Worm (Caenorhabditis elegans): ENCODE data around the gene ced-6.

DNA sequence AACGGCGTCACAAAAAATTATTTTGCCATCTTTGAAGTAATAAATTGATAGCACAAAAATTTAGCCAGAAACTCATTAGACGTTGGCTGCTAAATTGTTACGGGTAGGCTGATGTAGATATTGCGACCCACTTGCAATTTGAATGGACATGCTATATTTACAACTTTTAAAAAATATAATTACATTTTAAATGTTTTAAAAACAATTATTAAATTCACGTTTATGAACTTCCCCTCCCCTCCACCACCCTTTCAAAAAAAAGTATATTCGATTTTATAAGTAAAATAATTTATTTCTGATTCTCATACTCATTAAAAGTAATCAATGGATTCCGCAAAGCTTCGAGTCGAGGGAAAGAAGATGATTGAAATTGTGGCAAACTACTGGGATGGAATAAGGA, 19.1 kb downstream of the ced-6 start, which contains the start of gene basl-1:
- TF ChIP-seq ZK546.5 (tag; optimal IDR thresholded peaks at IDR 0.05) (no peak), nhr-11 (tag; optimal IDR thresholded peaks at IDR 0.05) (no peak), R02D3.7 (tag; optimal IDR thresholded peaks at IDR 0.05) (no peak), unc-55 (GFP tag; optimal IDR thresholded peaks at IDR 0.05) (no peak), lin-39 (tag; optimal IDR thresholded peaks at IDR 0.05) (no peak)
